Fruit fly (Drosophila melanogaster): ENCODE results near the gene Rca1.

dm6 chr2L:6870289-6870688, 18.2 kb downstream of the Rca1 start, which contains the start of gene Nha1:
- no peak for TF ChIP-seq pan (optimal IDR thresholded peaks at IDR 0.05)
- no peak for TF ChIP-seq fru (GFP tag; optimal IDR thresholded peaks at IDR 0.05)
- no peak for TF ChIP-seq N (GFP tag; optimal IDR thresholded peaks at IDR 0.05)
- TF ChIP-seq lola (GFP tag; optimal IDR thresholded peaks at IDR 0.05), result no peak
- TF ChIP-seq OdsH (GFP tag; optimal IDR thresholded peaks at IDR 0.05), result no peak
- no peak for TF ChIP-seq dl (GFP tag; optimal IDR thresholded peaks at IDR 0.05; ENCODE audit: insufficient read depth in 1 of 2, partially characterized antibody in 2 of 2)
- no peak for TF ChIP-seq CG32264 (GFP tag; optimal IDR thresholded peaks at IDR 0.05)
- no peak for TF ChIP-seq Myc (optimal IDR thresholded peaks at IDR 0.05)
- no peak for TF ChIP-seq Mio (GFP tag; optimal IDR thresholded peaks at IDR 0.05)
- peak; percentile 13 for TF ChIP-seq Dif (GFP tag; optimal IDR thresholded peaks at IDR 0.05; ENCODE audit: partially characterized antibody)
- TF ChIP-seq br (GFP tag; optimal IDR thresholded peaks at IDR 0.05), result no peak

All from whole organism, wandering third instar larva.